Worm (Caenorhabditis elegans) whole organism, young adult: ENCODE measurements around the gene aakg-1.
A peak's percentile ranks its signal among the peaks of the same experiment; 100 is the strongest.

Experiments used
- B0019.2 ChIP-seq: fragments of 200-800 bp; sonication (Bioruptor generic); conservative IDR thresholded peaks from 2 replicates; pipeline ENCODE4 v1.3.6; 2022; ENCODE audit warnings: missing genetic modification reagents, missing genetic modification characterization, missing compliant biosample characterization
- B0261.1 ChIP-seq: sonication (generic microtip); optimal IDR thresholded peaks from 2 replicates; lab custom pipeline; 2016; ENCODE audit warnings: mild to moderate bottlenecking, missing genetic modification characterization, moderate library complexity, missing compliant biosample characterization
- C17E4.6 ChIP-seq: fragments of 200-800 bp; sonication (Bioruptor generic); IDR thresholded peaks from 2 replicates; pipeline ENCODE4 v1.3.6; 2022; ENCODE audit warnings: missing genetic modification reagents, missing genetic modification characterization, missing compliant biosample characterization
- D2030.7 ChIP-seq: fragments of 200-800 bp; sonication (Bioruptor generic); IDR thresholded peaks from 2 replicates; pipeline ENCODE4 v1.3.6; 2022; ENCODE audit warnings: missing genetic modification reagents, missing genetic modification characterization, missing compliant biosample characterization
- F33H1.4 ChIP-seq: fragments of 200-800 bp; sonication (Bioruptor generic); IDR thresholded peaks from 2 replicates; pipeline ENCODE4 v1.3.6; 2022; ENCODE audit warnings: missing genetic modification reagents, missing genetic modification characterization, missing compliant biosample characterization
- F52B5.7 ChIP-seq: sonication (generic microtip); optimal IDR thresholded peaks from 2 replicates; lab custom pipeline; 2016; ENCODE audit warnings: mild to moderate bottlenecking, missing genetic modification characterization, missing compliant biosample characterization
- F55B11.4 ChIP-seq: sonication (generic microtip); optimal IDR thresholded peaks from 2 replicates; lab custom pipeline; 2016; ENCODE audit warnings: missing compliant biosample characterization, missing genetic modification characterization, borderline replicate concordance; ENCODE audit not compliant: insufficient read depth
- F57A8.1 ChIP-seq: fragments of 200-800 bp; sonication (Bioruptor generic); optimal IDR thresholded peaks from 2 replicates; lab custom pipeline; 2018; ENCODE audit warnings: mild to moderate bottlenecking, missing genetic modification characterization, moderate library complexity, missing compliant biosample characterization
- F57C9.4 ChIP-seq: sonication (generic microtip); optimal IDR thresholded peaks from 2 replicates; lab custom pipeline; 2017; ENCODE audit warnings: mild to moderate bottlenecking, missing genetic modification characterization, missing compliant biosample characterization
- K11D2.4 ChIP-seq: fragments of 200-800 bp; sonication (Bioruptor generic); IDR thresholded peaks from 2 replicates; pipeline ENCODE4 v1.3.6; 2022; ENCODE audit warnings: missing genetic modification reagents, missing genetic modification characterization, missing compliant biosample characterization
- T07F8.4 ChIP-seq: sonication (generic microtip); optimal IDR thresholded peaks from 2 replicates; lab custom pipeline; 2016; ENCODE audit warnings: mild to moderate bottlenecking, missing genetic modification characterization, moderate library complexity, missing compliant biosample characterization
- Y56A3A.18 ChIP-seq: fragments of 200-800 bp; sonication (Bioruptor generic); IDR thresholded peaks from 2 replicates; pipeline ENCODE4 v1.3.6; 2022; ENCODE audit warnings: missing genetic modification reagents, missing genetic modification characterization, missing compliant biosample characterization
- akir-1 ChIP-seq: fragments of 200-800 bp; sonication (Bioruptor generic); optimal IDR thresholded peaks from 2 replicates; lab custom pipeline; 2018; ENCODE audit warnings: mild to moderate bottlenecking, missing genetic modification characterization, moderate library complexity, missing compliant biosample characterization
- athp-1 ChIP-seq: sonication (generic microtip); optimal IDR thresholded peaks from 2 replicates; lab custom pipeline; 2017; ENCODE audit warnings: mild to moderate bottlenecking, missing genetic modification characterization, missing compliant biosample characterization
- attf-3 ChIP-seq: fragments of 200-800 bp; sonication (Bioruptor generic); conservative IDR thresholded peaks from 2 replicates; pipeline ENCODE4 v1.3.6; 2022; ENCODE audit warnings: missing genetic modification reagents, missing genetic modification characterization, missing compliant biosample characterization
- bed-2 ChIP-seq: fragments of 200-800 bp; sonication (Bioruptor generic); IDR thresholded peaks from 2 replicates; pipeline ENCODE4 v1.3.6; 2022; ENCODE audit warnings: missing genetic modification reagents, missing genetic modification characterization, missing compliant biosample characterization
- cebp-1 ChIP-seq, 2 experiments: fragments of 200-800 bp in 1 of 2; sonication (Bioruptor generic) in 1 of 2; sonication (generic microtip) in 1 of 2; IDR thresholded peaks in 1 of 2; optimal IDR thresholded peaks in 1 of 2; 2 replicates each; pipeline versions ENCODE4 v1.3.6 to Lab custom; 2017 to 2022; ENCODE audit warnings: missing compliant biosample characterization in 2 of 2, missing genetic modification characterization in 2 of 2, mild to moderate bottlenecking in 1 of 2, missing genetic modification reagents in 1 of 2, moderate library complexity in 1 of 2
- ceh-58 ChIP-seq: fragments of 200-800 bp; sonication (Bioruptor generic); IDR thresholded peaks from 2 replicates; pipeline ENCODE4 v1.3.6; 2022; ENCODE audit warnings: missing genetic modification characterization, missing compliant biosample characterization
- chd-7 ChIP-seq: sonication (generic microtip); optimal IDR thresholded peaks from 2 replicates; lab custom pipeline; 2016; ENCODE audit warnings: mild to moderate bottlenecking, missing genetic modification characterization, moderate library complexity, missing compliant biosample characterization
- dox-1 ChIP-seq: fragments of 200-800 bp; sonication (Bioruptor generic); IDR thresholded peaks from 2 replicates; pipeline ENCODE4 v1.3.6; 2022; ENCODE audit warnings: missing genetic modification reagents, missing genetic modification characterization, missing compliant biosample characterization
- dpl-1 ChIP-seq: fragments of 150-350 bp; optimal IDR thresholded peaks from 2 replicates; lab custom pipeline; 2014; ENCODE audit warnings: missing biosample characterization, missing genetic modification reagents, missing genetic modification characterization
- egl-18 ChIP-seq: fragments of 200-800 bp; sonication (Bioruptor generic); IDR thresholded peaks from 2 replicates; pipeline ENCODE4 v1.3.6; 2022; ENCODE audit warnings: missing genetic modification reagents, missing genetic modification characterization, missing compliant biosample characterization
- ekl-4 ChIP-seq: fragments of 200-800 bp; sonication (Bioruptor generic); IDR thresholded peaks from 2 replicates; pipeline ENCODE4 v1.3.6; 2022; ENCODE audit warnings: missing genetic modification reagents, missing genetic modification characterization, missing compliant biosample characterization
- gei-17 ChIP-seq: fragments of 200-800 bp; sonication (Bioruptor generic); optimal IDR thresholded peaks from 2 replicates; lab custom pipeline; 2018; ENCODE audit warnings: mild to moderate bottlenecking, missing genetic modification characterization, missing compliant biosample characterization
- hmg-20 ChIP-seq: fragments of 200-800 bp; sonication (Bioruptor generic); IDR thresholded peaks from 2 replicates; pipeline ENCODE4 v1.3.6; 2022; ENCODE audit warnings: missing genetic modification reagents, missing genetic modification characterization, missing compliant biosample characterization
- hsf-1 ChIP-seq: fragments of 200-800 bp; sonication (Bioruptor generic); IDR thresholded peaks from 2 replicates; pipeline ENCODE4 v1.3.6; 2022; ENCODE audit warnings: missing genetic modification reagents, missing genetic modification characterization, missing compliant biosample characterization
- lag-1 ChIP-seq: fragments of 200-800 bp; sonication (Bioruptor generic); IDR thresholded peaks from 2 replicates; pipeline ENCODE4 v1.3.6; 2022; ENCODE audit warnings: missing genetic modification reagents, missing genetic modification characterization, missing compliant biosample characterization
- lin-26 ChIP-seq: fragments of 200-800 bp; sonication (Bioruptor generic); IDR thresholded peaks from 2 replicates; pipeline ENCODE4 v1.3.6; 2022; ENCODE audit warnings: missing genetic modification reagents, missing genetic modification characterization, missing compliant biosample characterization
- lir-1 ChIP-seq: fragments of 200-800 bp; sonication (Bioruptor generic); conservative IDR thresholded peaks from 2 replicates; pipeline ENCODE4 v1.3.6; 2022; ENCODE audit warnings: missing genetic modification reagents, missing genetic modification characterization, missing compliant biosample characterization
- nfyb-1 ChIP-seq: fragments of 200-800 bp; sonication (Bioruptor generic); IDR thresholded peaks from 2 replicates; pipeline ENCODE4 v1.3.6; 2022; ENCODE audit warnings: missing genetic modification reagents, missing genetic modification characterization, missing compliant biosample characterization
- nhr-179 ChIP-seq: sonication (generic microtip); optimal IDR thresholded peaks from 2 replicates; lab custom pipeline; 2016; ENCODE audit warnings: mild to moderate bottlenecking, missing genetic modification characterization, missing compliant biosample characterization
- nhr-27 ChIP-seq: fragments of 200-800 bp; sonication (Bioruptor generic); optimal IDR thresholded peaks from 2 replicates; lab custom pipeline; 2018; ENCODE audit warnings: mild to moderate bottlenecking, missing genetic modification characterization, moderate library complexity, missing compliant biosample characterization
- nhr-80 ChIP-seq: sonication (generic microtip); optimal IDR thresholded peaks from 2 replicates; lab custom pipeline; 2016; ENCODE audit warnings: missing genetic modification characterization, missing compliant biosample characterization
- nhr-90 ChIP-seq: sonication (generic microtip); optimal IDR thresholded peaks from 2 replicates; lab custom pipeline; 2016; ENCODE audit warnings: missing genotype, mild to moderate bottlenecking, missing genetic modification characterization, missing compliant biosample characterization
- pbrm-1 ChIP-seq: fragments of 200-800 bp; sonication (Bioruptor generic); IDR thresholded peaks from 2 replicates; pipeline ENCODE4 v1.3.6; 2022; ENCODE audit warnings: missing genetic modification reagents, missing genetic modification characterization, missing compliant biosample characterization
- pha-4 ChIP-seq: fragments of 150-350 bp; sonication (generic microtip); optimal IDR thresholded peaks from 2 replicates; lab custom pipeline; 2014; ENCODE audit warnings: missing biosample characterization, missing genetic modification reagents, missing genetic modification characterization
- rpc-1 ChIP-seq, 2 experiments: fragments of 150-350 bp in 1 of 2; sonication (generic microtip) in 1 of 2; optimal IDR thresholded peaks; 2 replicates each; lab custom pipeline; 2014 to 2018; ENCODE audit warnings: missing biosample characterization in 1 of 2, missing genetic modification characterization in 1 of 2, missing genetic modification reagents in 1 of 2, missing genotype in 1 of 2
- sdz-38 ChIP-seq: sonication (generic microtip); optimal IDR thresholded peaks from 2 replicates; lab custom pipeline; 2016; ENCODE audit warnings: missing genotype, missing genetic modification characterization, missing compliant biosample characterization
- sea-2 ChIP-seq: fragments of 200-800 bp; sonication (Bioruptor generic); IDR thresholded peaks from 2 replicates; pipeline ENCODE4 v1.3.6; 2022; ENCODE audit warnings: missing genetic modification characterization, missing compliant biosample characterization
- snpc-1.3 ChIP-seq: sonication (generic microtip); optimal IDR thresholded peaks from 2 replicates; lab custom pipeline; 2017; ENCODE audit warnings: missing genetic modification characterization, mild to moderate bottlenecking, missing compliant biosample characterization, antibody characterized with exemption, moderate library complexity, missing genotype, missing genetic modification reagents; ENCODE audit not compliant: insufficient read depth
- tbx-9 ChIP-seq: sonication (generic microtip); optimal IDR thresholded peaks from 2 replicates; lab custom pipeline; 2016; ENCODE audit warnings: borderline replicate concordance, missing genetic modification characterization, inconsistent platforms, missing compliant biosample characterization
- xnd-1 ChIP-seq: sonication (generic microtip); optimal IDR thresholded peaks from 2 replicates; lab custom pipeline; 2016; ENCODE audit warnings: missing genotype, missing genetic modification reagents, missing genetic modification characterization, missing compliant biosample characterization
- ztf-18 ChIP-seq: sonication (generic microtip); optimal IDR thresholded peaks from 2 replicates; lab custom pipeline; 2016; ENCODE audit warnings: missing genotype, mild to moderate bottlenecking, missing genetic modification characterization, missing compliant biosample characterization
- ztf-25 ChIP-seq: fragments of 200-800 bp; sonication (Bioruptor generic); IDR thresholded peaks from 2 replicates; pipeline ENCODE4 v1.3.6; 2022; ENCODE audit warnings: missing genetic modification reagents, missing genetic modification characterization, missing compliant biosample characterization
- ztf-28 ChIP-seq: fragments of 200-800 bp; sonication (Bioruptor generic); IDR thresholded peaks from 2 replicates; pipeline ENCODE4 v1.3.6; 2022; ENCODE audit warnings: missing genetic modification reagents, missing genetic modification characterization, missing compliant biosample characterization

aakg-1 gene

DNA sequence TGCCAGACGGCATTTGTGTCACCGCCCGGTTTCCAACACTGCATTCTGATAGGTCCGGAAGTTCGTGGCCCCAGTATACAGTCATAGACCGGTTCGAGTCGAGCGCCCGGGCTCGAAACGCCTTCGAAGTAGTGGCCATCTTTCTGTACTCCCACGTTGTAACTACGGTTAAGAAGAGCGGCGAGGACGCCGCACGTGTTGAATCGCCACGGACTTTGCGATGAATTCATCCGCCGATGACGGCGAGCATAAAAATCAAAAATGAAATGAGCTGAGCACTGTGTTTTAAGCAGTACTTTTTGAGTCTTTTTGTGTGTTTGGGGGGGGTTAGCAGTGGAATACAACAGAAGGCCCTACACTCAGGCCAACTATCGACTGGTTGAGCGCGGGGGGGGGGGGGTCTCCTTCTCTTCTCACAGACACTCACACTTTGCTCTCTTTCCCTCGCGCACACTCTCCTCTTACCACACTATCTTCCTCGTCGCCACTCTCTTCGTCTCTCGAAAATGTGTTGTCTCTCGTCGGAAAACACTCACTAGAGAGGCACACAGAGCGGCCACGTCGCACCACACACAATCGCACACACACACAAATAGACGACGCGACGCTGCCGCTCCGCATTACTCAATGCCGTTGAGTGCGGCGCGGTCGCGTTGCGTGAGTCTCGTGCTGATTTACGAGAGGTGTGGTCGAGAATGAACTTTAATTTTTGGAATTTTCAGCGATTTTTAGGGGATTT is 33.2 kb upstream of the aakg-1 start, which contains the start of gene epc-1 (continued):
- no peak for TF ChIP-seq sdz-38 (tag; lab: Kevin White, UChicago)
- TF ChIP-seq dpl-1 (GFP tag; lab: Kevin White, UChicago): peak; percentile 48
- TF ChIP-seq T07F8.4 (tag; lab: Kevin White, UChicago): peak; percentile 37
- peak; percentile 18; the same call in 1 of the 2 replicates for TF ChIP-seq sea-2
- no peak for TF ChIP-seq F55B11.4 (tag; lab: Kevin White, UChicago)
- TF ChIP-seq tbx-9 (tag; lab: Kevin White, UChicago): no peak
- peak; percentile 59 for TF ChIP-seq gei-17
- peak; percentile 59 for TF ChIP-seq F52B5.7
- peak; percentile 84 for TF ChIP-seq nhr-80 (tag; lab: Kevin White, UChicago)
- TF ChIP-seq Y56A3A.18 (GFP tag; lab: Robert Waterston, UW): peak; percentile 60; the same call in 1 of the 2 replicates
- TF ChIP-seq snpc-1.3 (tag; lab: Kevin White, UChicago): peak; percentile 80
- TF ChIP-seq rpc-1 (optimal IDR thresholded peaks at IDR 0.05; lab: Kevin White, UChicago): no peak
- no peak for TF ChIP-seq rpc-1 (tag; optimal IDR thresholded peaks at IDR 0.05; lab: Kevin White, UChicago)
- TF ChIP-seq nfyb-1 (GFP tag; lab: Robert Waterston, UW): peak; percentile 94
- no peak for TF ChIP-seq ztf-25 (GFP tag; lab: Robert Waterston, UW)
- no peak for TF ChIP-seq nhr-90 (tag; lab: Kevin White, UChicago)
- no peak for TF ChIP-seq nhr-27 (tag; lab: Kevin White, UChicago)
- TF ChIP-seq akir-1 (GFP tag; lab: Kevin White, UChicago): no peak
- peak; percentile 79 for TF ChIP-seq B0019.2 (GFP tag; lab: Robert Waterston, UW)
- TF ChIP-seq F33H1.4: peak; percentile 72
- no peak for TF ChIP-seq hmg-20 (GFP tag; lab: Robert Waterston, UW)
- peak; percentile 82; the same call in 1 of the 2 replicates for TF ChIP-seq ztf-28 (GFP tag; lab: Robert Waterston, UW)
- no peak for TF ChIP-seq F57A8.1 (GFP tag; lab: Kevin White, UChicago)
- peak; percentile 97 for TF ChIP-seq athp-1
- TF ChIP-seq attf-3: peak; percentile 60; the same call in 1 of the 2 replicates
- peak; percentile 97 for TF ChIP-seq ekl-4 (GFP tag; lab: Robert Waterston, UW)
- TF ChIP-seq lir-1 (GFP tag; lab: Robert Waterston, UW): peak; percentile 96
- peak; percentile 69 for TF ChIP-seq ztf-18 (tag; lab: Kevin White, UChicago)
- peak; percentile 27 for TF ChIP-seq xnd-1 (tag; lab: Kevin White, UChicago)
- peak; percentile 37 for TF ChIP-seq pha-4 (tag; lab: Kevin White, UChicago)
- TF ChIP-seq F57C9.4 (tag; lab: Kevin White, UChicago): no peak
- peak; percentile 8; the same call in 1 of the 2 replicates for TF ChIP-seq cebp-1 (GFP tag; IDR thresholded peaks at IDR 0.05; lab: Robert Waterston, UW)
- peak; percentile 87 for TF ChIP-seq cebp-1 (tag; optimal IDR thresholded peaks at IDR 0.05; lab: Kevin White, UChicago)
- TF ChIP-seq lin-26 (GFP tag; lab: Robert Waterston, UW): peak; percentile 81

ce11 chrIII:12607302-12607701 is 32.1 kb upstream of the aakg-1 start:
- TF ChIP-seq pbrm-1 (GFP tag; lab: Robert Waterston, UW) (no peak), F52B5.7 (peak; percentile 55), F55B11.4 (tag; lab: Kevin White, UChicago) (no peak), lag-1 (no peak), sdz-38 (tag; lab: Kevin White, UChicago) (no peak), B0261.1 (tag; lab: Kevin White, UChicago) (peak; percentile 16), ceh-58 (GFP tag; lab: Robert Waterston, UW) (no peak), D2030.7 (GFP tag; lab: Robert Waterston, UW) (no peak), C17E4.6 (GFP tag; lab: Robert Waterston, UW) (no peak), K11D2.4 (GFP tag; lab: Robert Waterston, UW) (no peak), egl-18 (no peak), bed-2 (GFP tag; lab: Robert Waterston, UW) (no peak), Y56A3A.18 (GFP tag; lab: Robert Waterston, UW) (0 out of 2 replicates have a peak, but pooled peaks have one; percentile 15), dox-1 (GFP tag; lab: Robert Waterston, UW) (peak; percentile 11; the same call in 1 of the 2 replicates), attf-3 (0 out of 2 replicates have a peak, but pooled peaks have one; percentile 29), chd-7 (peak; percentile 81), hsf-1 (GFP tag; lab: Robert Waterston, UW) (no peak), nhr-179 (tag; lab: Kevin White, UChicago) (no peak)
